Fruit fly (Drosophila melanogaster) whole organism, pupa: Measurements from ENCODE around the gene Art9.

Experiments used
- CG12605 ChIP-seq: fragments of 200-800 bp; sonication (Bioruptor generic); IDR thresholded peaks from 2 replicates; pipeline ENCODE4 v1.3.6; 2022; ENCODE audit warnings: missing biosample characterization, missing genetic modification characterization
- CG13204 ChIP-seq: fragments of 200-800 bp; sonication (Bioruptor generic); optimal IDR thresholded peaks from 2 replicates; lab custom pipeline; 2018; ENCODE audit warnings: missing biosample characterization, mild to moderate bottlenecking, missing genetic modification characterization, moderate library complexity
- CG34367 ChIP-seq: fragments of 200-800 bp; sonication (Bioruptor generic); optimal IDR thresholded peaks from 2 replicates; lab custom pipeline; 2018; ENCODE audit warnings: missing biosample characterization, mild to moderate bottlenecking, missing genetic modification characterization
- CG9948 ChIP-seq: fragments of 200-800 bp; sonication (Bioruptor generic); optimal IDR thresholded peaks from 2 replicates; lab custom pipeline; 2018; ENCODE audit warnings: missing biosample characterization, mild to moderate bottlenecking, missing genetic modification characterization, moderate library complexity

Gene Art9

DNA sequence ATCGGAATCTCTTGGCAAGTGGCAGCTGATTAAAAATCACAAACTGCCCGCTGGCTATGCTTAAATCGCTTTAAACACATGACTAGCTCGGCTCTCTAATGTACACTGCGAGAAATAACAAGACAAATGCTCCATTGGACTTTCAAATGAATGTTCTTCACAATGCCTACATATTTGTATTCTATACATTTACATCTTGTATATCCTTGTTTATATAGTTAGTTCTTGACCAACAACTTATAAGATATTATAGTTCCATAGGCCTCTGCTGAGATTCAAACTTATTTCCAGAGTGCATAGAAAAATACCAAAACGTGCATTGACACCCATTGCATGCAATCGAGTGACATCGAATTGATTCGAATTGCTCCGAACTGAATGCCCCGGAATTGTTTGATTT lies 50.4 kb downstream of the Art9 start:
- TF ChIP-seq CG12605 (GFP tag; lab: Robert Waterston, UW) (no peak), CG13204 (GFP tag; lab: Kevin White, UChicago) (no peak), CG34367 (tag; lab: Kevin White, UChicago) (no peak), CG9948 (tag; lab: Kevin White, UChicago) (no peak)
